Fruit fly (Drosophila melanogaster): ENCODE results near the gene pst.

Gene pst

dm6 chr3L:7328567-7329253, 31.4 kb downstream of the pst start, which contains the start of the genes mrva, CG42307 and mus312 (continued):
- TF ChIP-seq CG10979 (tag; optimal IDR thresholded peaks at IDR 0.05) (peak; percentile 90), pan (optimal IDR thresholded peaks at IDR 0.05) (no peak), pan (GFP tag; optimal IDR thresholded peaks at IDR 0.05 in 1 of 2, IDR thresholded peaks at IDR 0.05 in 1 of 2) (peak in 1 of 2 experiments; percentile 87), CG7372 (GFP tag; IDR thresholded peaks at IDR 0.05) (peak; percentile 72), CG15269 (tag; optimal IDR thresholded peaks at IDR 0.05) (peak; percentile 95), Bgb (GFP tag; IDR thresholded peaks at IDR 0.05; ENCODE audit: partially characterized antibody) (no peak), CG12071 (GFP tag; optimal IDR thresholded peaks at IDR 0.05) (no peak), ssp (GFP tag; IDR thresholded peaks at IDR 0.05) (peak; percentile 84), gsb (GFP tag; IDR thresholded peaks at IDR 0.05) (0 out of 2 replicates have a peak, but pooled peaks have one; percentile 12)

dm6 chr3L:7326676-7327075, 33.4 kb downstream of the pst start:
- TF ChIP-seq gcm (GFP tag; optimal IDR thresholded peaks at IDR 0.05), result peak; percentile 83
- peak; percentile 15 for TF ChIP-seq Med (GFP tag)
- no peak for TF ChIP-seq CG12219 (GFP tag; optimal IDR thresholded peaks at IDR 0.05)

DNA sequence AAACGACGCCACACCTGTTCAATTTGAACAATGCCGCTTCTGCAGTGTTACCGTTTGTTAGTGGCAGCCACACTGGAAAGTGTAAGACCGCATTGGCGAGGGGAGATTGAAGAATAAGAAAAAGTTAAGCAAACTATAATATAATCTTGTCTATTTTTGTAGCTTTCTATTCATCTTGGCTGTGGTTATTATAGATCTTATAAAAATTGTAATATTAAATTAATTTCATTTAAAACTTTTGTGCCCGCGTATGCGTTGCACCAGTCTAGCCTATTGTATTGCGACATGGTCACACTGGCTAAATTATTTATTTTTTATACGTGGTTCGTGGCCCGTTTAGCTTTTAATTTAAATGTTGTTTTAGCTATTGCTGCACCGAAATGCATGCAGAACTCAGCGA, 36.7 kb downstream of the pst start, which contains the start of the genes RhoGEF4 and Rint1:
Gene RhoGEF4, minus strand, starts transcription at position 64 of the 400 bp plus-strand sequence.
Gene Rint1, plus strand, starts transcription at position 272 of the 400 bp plus-strand sequence.
- TF ChIP-seq Antp (GFP tag; optimal IDR thresholded peaks at IDR 0.05), result no peak
- TF ChIP-seq slbo (GFP tag; IDR thresholded peaks at IDR 0.05), result peak; percentile 92
- no peak for TF ChIP-seq Hmx (GFP tag; optimal IDR thresholded peaks at IDR 0.05)
- TF ChIP-seq Taf1 (GFP tag; IDR thresholded peaks at IDR 0.05), result peak; percentile 61; the same call in 1 of the 2 replicates
- no peak for TF ChIP-seq CG4282 (GFP tag; optimal IDR thresholded peaks at IDR 0.05)
- TF ChIP-seq sisA (GFP tag; IDR thresholded peaks at IDR 0.05), result peak; percentile 87
- TF ChIP-seq CG31365 (tag; optimal IDR thresholded peaks at IDR 0.05), result no peak
- TF ChIP-seq Rx (GFP tag; IDR thresholded peaks at IDR 0.05), result peak; percentile 64
- peak; percentile 49; the same call in 1 of the 3 replicates for TF ChIP-seq H15 (GFP tag; IDR thresholded peaks at IDR 0.05)
- no peak for TF ChIP-seq hb (GFP tag; IDR thresholded peaks at IDR 0.05; ENCODE audit: partially characterized antibody)
- TF ChIP-seq gsb-n (tag; optimal IDR thresholded peaks at IDR 0.05), result no peak
- no peak for TF ChIP-seq kay (GFP tag; optimal IDR thresholded peaks at IDR 0.05)
- peak in 1 of 2 experiments; percentile 56 for TF ChIP-seq Pdp1 (GFP tag; optimal IDR thresholded peaks at IDR 0.05)
- TF ChIP-seq CG11696 (GFP tag; IDR thresholded peaks at IDR 0.05), result no peak
- TF ChIP-seq CG7928 (GFP tag; optimal IDR thresholded peaks at IDR 0.05), result peak; percentile 43
- TF ChIP-seq dm (GFP tag; optimal IDR thresholded peaks at IDR 0.05), result peak; percentile 37
- TF ChIP-seq scrt (GFP tag; optimal IDR thresholded peaks at IDR 0.05), result peak; percentile 61
- TF ChIP-seq zfh2 (GFP tag; optimal IDR thresholded peaks at IDR 0.05), result peak; percentile 53
- TF ChIP-seq Atf-2 (GFP tag; optimal IDR thresholded peaks at IDR 0.05), result no peak
- TF ChIP-seq CG1602 (GFP tag; optimal IDR thresholded peaks at IDR 0.05), result peak; percentile 73
- TF ChIP-seq CG2678 (tag; optimal IDR thresholded peaks at IDR 0.05), result no peak
- peak; percentile 36 for TF ChIP-seq kah (GFP tag; optimal IDR thresholded peaks at IDR 0.05)
- 0 out of 3 replicates have a peak, but pooled peaks have one; percentile 44 for TF ChIP-seq CG11560 (tag; IDR thresholded peaks at IDR 0.05)
- no peak for TF ChIP-seq CG7963 (GFP tag; IDR thresholded peaks at IDR 0.05; ENCODE audit: partially characterized antibody)
- TF ChIP-seq Myb (GFP tag; optimal IDR thresholded peaks at IDR 0.05), result peak; percentile 79
- peak; percentile 68 for TF ChIP-seq Lhr (GFP tag; optimal IDR thresholded peaks at IDR 0.05)
- no peak for TF ChIP-seq Vsx1 (GFP tag; optimal IDR thresholded peaks at IDR 0.05)
- no peak for TF ChIP-seq Kr (GFP tag; optimal IDR thresholded peaks at IDR 0.05)
- TF ChIP-seq CG14050 (GFP tag; IDR thresholded peaks at IDR 0.05), result peak; percentile 39; the same call in 2 of the 3 replicates
- peak; percentile 62 for TF ChIP-seq CG18619 (GFP tag; optimal IDR thresholded peaks at IDR 0.05)
- peak; percentile 80 for TF ChIP-seq E2f1 (GFP tag; IDR thresholded peaks at IDR 0.05)
- peak; percentile 17 for TF ChIP-seq pnt (GFP tag; optimal IDR thresholded peaks at IDR 0.05)
- peak; percentile 51; the same call in 1 of the 2 replicates for TF ChIP-seq Awh (GFP tag; IDR thresholded peaks at IDR 0.05)
- TF ChIP-seq CG8478 (optimal IDR thresholded peaks at IDR 0.05), result no peak
- TF ChIP-seq sug (tag; optimal IDR thresholded peaks at IDR 0.05), result peak; percentile 73
- peak; percentile 60 for TF ChIP-seq Mad (GFP tag; optimal IDR thresholded peaks at IDR 0.05)

Data from whole organism, embryonic.